Worm (Caenorhabditis elegans): ENCODE measurements around the gene F13D12.10.
A peak's percentile ranks its signal among the peaks of the same experiment; 100 is the strongest.

Gene F13D12.10

ce11 chrII:11739199-11739598 lies 25.6 kb downstream of the F13D12.10 start, which contains the start of gene ctsa-1.2 (continued):
- TF ChIP-seq ceh-44 (GFP tag; IDR thresholded peaks at IDR 0.05) (no peak), tra-1 (GFP tag; IDR thresholded peaks at IDR 0.05) (peak; percentile 9; the same call in 1 of the 2 replicates), dve-1 (tag; optimal IDR thresholded peaks at IDR 0.05; ENCODE audit: insufficient read depth) (peak; percentile 38), jun-1 (tag; optimal IDR thresholded peaks at IDR 0.05) (no peak), lin-38 (GFP tag; IDR thresholded peaks at IDR 0.05) (no peak), aha-1 (tag) (peak; percentile 41), F44E2.7 (GFP tag; IDR thresholded peaks at IDR 0.05) (no peak), zip-2 (tag; optimal IDR thresholded peaks at IDR 0.05) (no peak), Y105C5A.15 (GFP tag; IDR thresholded peaks at IDR 0.05) (no peak), gei-8 (GFP tag; optimal IDR thresholded peaks at IDR 0.05) (no peak), unc-62 (GFP tag; optimal IDR thresholded peaks at IDR 0.05 in 1 of 2) (peak in 1 of 2 experiments; percentile 1), unc-62 (tag; optimal IDR thresholded peaks at IDR 0.05) (no peak), Y5F2A.4 (GFP tag; optimal IDR thresholded peaks at IDR 0.05) (no peak), F49E8.2 (tag; optimal IDR thresholded peaks at IDR 0.05; ENCODE audit: borderline replicate concordance) (no peak), zfp-3 (GFP tag; conservative IDR thresholded peaks at IDR 0.05) (no peak), nhr-25 (tag; optimal IDR thresholded peaks at IDR 0.05; ENCODE audit: borderline replicate concordance, insufficient read depth) (no peak), nhr-237 (tag; optimal IDR thresholded peaks at IDR 0.05) (no peak), hif-1 (tag; optimal IDR thresholded peaks at IDR 0.05) (no peak), hlh-11 (tag; optimal IDR thresholded peaks at IDR 0.05) (peak; percentile 59), nhr-77 (tag; optimal IDR thresholded peaks at IDR 0.05) (no peak), saeg-2 (GFP tag; IDR thresholded peaks at IDR 0.05) (no peak), nhr-28 (tag; optimal IDR thresholded peaks at IDR 0.05) (peak; percentile 74), unc-130 (GFP tag; optimal IDR thresholded peaks at IDR 0.05) (no peak), dmd-8 (GFP tag; IDR thresholded peaks at IDR 0.05) (no peak), lin-13 (GFP tag; optimal IDR thresholded peaks at IDR 0.05) (no peak), ceh-82 (tag; optimal IDR thresholded peaks at IDR 0.05) (no peak), set-16 (GFP tag; IDR thresholded peaks at IDR 0.05) (no peak), lir-3 (tag; optimal IDR thresholded peaks at IDR 0.05) (no peak), skn-1 (tag; optimal IDR thresholded peaks at IDR 0.05) (no peak), ama-1 (optimal IDR thresholded peaks at IDR 0.05) (no peak), fos-1 (tag; optimal IDR thresholded peaks at IDR 0.05) (no peak), hmg-1.1 (GFP tag; IDR thresholded peaks at IDR 0.05) (no peak), pha-4 (GFP tag; IDR thresholded peaks at IDR 0.05) (no peak), pha-4 (tag; optimal IDR thresholded peaks at IDR 0.05) (no peak)

DNA sequence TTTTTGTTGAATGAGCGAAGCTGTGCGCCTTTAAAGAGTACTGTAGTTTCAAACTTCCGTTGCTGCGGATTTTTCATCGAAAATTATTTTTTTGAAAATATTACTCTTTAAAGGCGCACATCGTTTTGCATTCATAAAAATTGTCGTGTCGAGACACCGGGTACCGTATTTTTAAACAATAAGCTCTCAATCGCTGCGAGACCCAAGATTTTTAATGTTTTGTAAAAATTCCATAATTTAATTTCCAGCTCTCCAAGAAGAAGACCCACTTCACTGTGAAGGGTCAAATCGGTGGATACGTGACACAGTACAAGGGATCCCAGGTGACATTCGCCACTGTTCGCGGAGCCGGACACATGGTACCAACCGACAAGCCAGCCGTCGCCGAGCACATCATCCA lies 28.7 kb downstream of the F13D12.10 start:
- TF ChIP-seq Y5F2A.4 (GFP tag; optimal IDR thresholded peaks at IDR 0.05) (no peak), php-3 (GFP tag; IDR thresholded peaks at IDR 0.05) (no peak), unc-62 (GFP tag; optimal IDR thresholded peaks at IDR 0.05 in 1 of 2) (peak in 1 of 2 experiments; percentile 94), unc-62 (tag; optimal IDR thresholded peaks at IDR 0.05) (no peak), spr-1 (tag; optimal IDR thresholded peaks at IDR 0.05) (peak; percentile 22), madf-9 (GFP tag; conservative IDR thresholded peaks at IDR 0.05) (no peak)

- TF ChIP-seq Y75B8A.6 (GFP tag; IDR thresholded peaks at IDR 0.05) (no peak), ceh-28 (tag; optimal IDR thresholded peaks at IDR 0.05) (peak; percentile 54), unc-62 (GFP tag; optimal IDR thresholded peaks at IDR 0.05 in 1 of 2) (peak in 1 of 2 experiments; percentile 93), unc-62 (tag; optimal IDR thresholded peaks at IDR 0.05) (no peak), fkh-10 (GFP tag; optimal IDR thresholded peaks at IDR 0.05) (peak; percentile 84), mes-2 (tag; optimal IDR thresholded peaks at IDR 0.05; ENCODE audit: poor library complexity, severe bottlenecking) (peak; percentile 64), nhr-102 (tag; optimal IDR thresholded peaks at IDR 0.05) (peak; percentile 35), nhr-6 (tag; optimal IDR thresholded peaks at IDR 0.05) (peak; percentile 59), aha-1 (tag) (peak; percentile 56), gei-8 (GFP tag; optimal IDR thresholded peaks at IDR 0.05) (peak; percentile 39), daf-8 (GFP tag; IDR thresholded peaks at IDR 0.05) (0 out of 2 replicates have a peak, but pooled peaks have one; percentile 72), mdt-29 (GFP tag; IDR thresholded peaks at IDR 0.05) (no peak), arid-1 (GFP tag; conservative IDR thresholded peaks at IDR 0.05) (0 out of 2 replicates have a peak, but pooled peaks have one; percentile 8), nhr-48 (tag; optimal IDR thresholded peaks at IDR 0.05) (peak; percentile 18), skn-1 (tag; optimal IDR thresholded peaks at IDR 0.05) (no peak), hmg-1.1 (GFP tag; IDR thresholded peaks at IDR 0.05) (peak; percentile 83; the same call in 1 of the 2 replicates), pha-4 (GFP tag; IDR thresholded peaks at IDR 0.05) (peak; percentile 54; the same call in 1 of the 2 replicates), pha-4 (tag; optimal IDR thresholded peaks at IDR 0.05) (no peak), lin-13 (GFP tag; optimal IDR thresholded peaks at IDR 0.05) (peak; percentile 1), hlh-11 (tag; optimal IDR thresholded peaks at IDR 0.05) (peak; percentile 55), zag-1 (tag; optimal IDR thresholded peaks at IDR 0.05) (peak; percentile 32)
These were observed 33.2 kb downstream of the F13D12.10 start for ce11 chrII:11746782-11747288.
